Worm (Caenorhabditis elegans) whole organism, L1 larva: ENCODE results near the gene sri-29.

Experiments used
- Y116A8C.19 ChIP-seq: sonication (generic microtip); optimal IDR thresholded peaks from 2 replicates; lab custom pipeline; 2016; ENCODE audit warnings: missing compliant biosample characterization, missing genetic modification characterization, borderline replicate concordance
- ama-1 ChIP-seq: fragments of 150-350 bp; optimal IDR thresholded peaks from 2 replicates; lab custom pipeline; 2014
- elt-3 ChIP-seq, 6 experiments: fragments of 150-350 bp in 1 of 6; sonication (generic microtip); optimal IDR thresholded peaks; 2 replicates each; lab custom pipeline; 2017 to 2018; ENCODE audit warnings: missing biosample characterization in 6 of 6, missing genetic modification characterization in 6 of 6, inconsistent platforms in 1 of 6
- jun-1 ChIP-seq: fragments of 150-350 bp; optimal IDR thresholded peaks from 2 replicates; lab custom pipeline; 2014; ENCODE audit warnings: missing biosample characterization, missing genetic modification reagents, missing genetic modification characterization
- lir-3 ChIP-seq: sonication (generic microtip); optimal IDR thresholded peaks from 2 replicates; lab custom pipeline; 2016; ENCODE audit warnings: mild to moderate bottlenecking, missing genetic modification characterization, moderate library complexity, missing compliant biosample characterization; ENCODE audit not compliant: poor library complexity
- nhr-11 ChIP-seq: fragments of 150-350 bp; optimal IDR thresholded peaks from 2 replicates; lab custom pipeline; 2014; ENCODE audit warnings: missing biosample characterization, missing genetic modification characterization
- nhr-12 ChIP-seq: sonication (generic microtip); optimal IDR thresholded peaks from 2 replicates; lab custom pipeline; 2017; ENCODE audit warnings: missing biosample characterization, missing genetic modification characterization
- nhr-19 ChIP-seq: fragments of 200-800 bp; sonication (Bioruptor generic); conservative IDR thresholded peaks from 2 replicates; pipeline ENCODE4 v1.3.6; 2022; ENCODE audit warnings: missing genetic modification characterization, missing compliant biosample characterization
- nhr-237 ChIP-seq: fragments of 150-350 bp; optimal IDR thresholded peaks from 2 replicates; lab custom pipeline; 2014; ENCODE audit warnings: missing biosample characterization, missing genetic modification characterization
- skn-1 ChIP-seq: fragments of 150-350 bp; optimal IDR thresholded peaks from 2 replicates; lab custom pipeline; 2014; ENCODE audit warnings: missing biosample characterization, missing genetic modification characterization
- sox-4 ChIP-seq: sonication (generic microtip); optimal IDR thresholded peaks from 2 replicates; lab custom pipeline; 2016; ENCODE audit warnings: missing genetic modification characterization, missing compliant biosample characterization
- sptf-1 ChIP-seq: fragments of 150-350 bp; optimal IDR thresholded peaks from 2 replicates; lab custom pipeline; 2014; ENCODE audit warnings: missing biosample characterization, missing genetic modification characterization
- sup-37 ChIP-seq: fragments of 200-800 bp; sonication (Bioruptor generic); optimal IDR thresholded peaks from 2 replicates; lab custom pipeline; 2018; ENCODE audit warnings: mild to moderate bottlenecking, missing genetic modification characterization, missing compliant biosample characterization
- swsn-7 ChIP-seq: sonication (generic microtip); optimal IDR thresholded peaks from 2 replicates; lab custom pipeline; 2016; ENCODE audit warnings: missing genetic modification characterization, missing compliant biosample characterization

ce11 chrII:3014196-3014849 lies 29.8 kb upstream of the sri-29 start, which contains the start of gene C41H7.2:
- TF ChIP-seq nhr-19 (GFP tag; lab: Robert Waterston, UW) (no peak), elt-3 (tag; optimal IDR thresholded peaks at IDR 0.05; lab: Kevin White, UChicago) (no peak), Y116A8C.19 (tag; lab: Kevin White, UChicago) (no peak), nhr-237 (tag; lab: Kevin White, UChicago) (no peak), nhr-12 (tag; lab: Kevin White, UChicago) (no peak), sup-37 (GFP tag; lab: Kevin White, UChicago) (no peak), lir-3 (tag; lab: Kevin White, UChicago) (no peak), jun-1 (tag; lab: Kevin White, UChicago) (no peak), skn-1 (no peak), sox-4 (tag; lab: Kevin White, UChicago) (no peak), nhr-11 (tag; lab: Kevin White, UChicago) (no peak), ama-1 (lab: Kevin White, UChicago) (no peak), swsn-7 (tag; lab: Kevin White, UChicago) (no peak), sptf-1 (tag; lab: Kevin White, UChicago) (no peak)
